Worm (Caenorhabditis elegans) whole organism, L4 larva: ENCODE data around the gene pges-2.

Experiments used
- D1046.2 ChIP-seq: fragments of 200-800 bp; sonication (Bioruptor generic); IDR thresholded peaks from 2 replicates; pipeline ENCODE4 v1.3.6; 2022; ENCODE audit warnings: missing genetic modification characterization, missing compliant biosample characterization
- F49E8.2 ChIP-seq: sonication (generic microtip); optimal IDR thresholded peaks from 2 replicates; lab custom pipeline; 2016; ENCODE audit warnings: missing compliant biosample characterization, mild to moderate bottlenecking, missing genetic modification characterization, borderline replicate concordance
- Y5F2A.4 ChIP-seq: fragments of 200-800 bp; sonication (Bioruptor generic); optimal IDR thresholded peaks from 2 replicates; lab custom pipeline; 2018; ENCODE audit warnings: mild to moderate bottlenecking, missing genetic modification characterization, missing compliant biosample characterization
- aha-1 ChIP-seq: fragments of 150-350 bp; peaks from one replicate; lab custom pipeline; 2014; ENCODE audit warnings: missing biosample characterization, missing genetic modification characterization
- ama-1 ChIP-seq: fragments of 150-350 bp; optimal IDR thresholded peaks from 2 replicates; lab custom pipeline; 2014; ENCODE audit warnings: inconsistent platforms, mixed read lengths
- ceh-20 ChIP-seq: fragments of 200-800 bp; sonication (Bioruptor generic); IDR thresholded peaks from 2 replicates; pipeline ENCODE4 v1.3.6; 2022; ENCODE audit warnings: missing genetic modification reagents, missing genetic modification characterization, missing compliant biosample characterization
- cey-2 ChIP-seq: sonication (generic microtip); optimal IDR thresholded peaks from 3 replicates; lab custom pipeline; 2017; ENCODE audit warnings: missing genetic modification characterization, mild to moderate bottlenecking, missing compliant biosample characterization, antibody characterized with exemption, borderline replicate concordance; ENCODE audit not compliant: insufficient read depth
- ctbp-1 ChIP-seq: fragments of 200-800 bp; sonication (Bioruptor generic); IDR thresholded peaks from 2 replicates; pipeline ENCODE4 v1.3.6; 2022; ENCODE audit warnings: missing genetic modification reagents, missing genetic modification characterization, missing compliant biosample characterization
- daf-16 ChIP-seq, 3 experiments: sonication (generic microtip); optimal IDR thresholded peaks; 2 replicates each; lab custom pipeline; 2016 to 2017; ENCODE audit warnings: missing genetic modification characterization in 3 of 3, missing genetic modification reagents in 3 of 3, mild to moderate bottlenecking in 2 of 3, missing compliant biosample characterization in 2 of 3, missing biosample characterization in 1 of 3, moderate library complexity in 1 of 3
- dmd-6 ChIP-seq: fragments of 200-800 bp; sonication (Bioruptor generic); IDR thresholded peaks from 2 replicates; pipeline ENCODE4 v1.3.6; 2022; ENCODE audit warnings: missing genetic modification reagents, missing genetic modification characterization, missing compliant biosample characterization
- dve-1 ChIP-seq: sonication (generic microtip); optimal IDR thresholded peaks from 2 replicates; lab custom pipeline; 2017; ENCODE audit warnings: antibody characterized with exemption, mild to moderate bottlenecking, missing genetic modification characterization, missing compliant biosample characterization; ENCODE audit not compliant: insufficient read depth
- egl-43 ChIP-seq: fragments of 200-800 bp; sonication (Bioruptor generic); IDR thresholded peaks from 2 replicates; pipeline ENCODE4 v1.3.6; 2022; ENCODE audit warnings: missing genetic modification reagents, missing genetic modification characterization, missing compliant biosample characterization
- fkh-10 ChIP-seq: fragments of 150-350 bp; optimal IDR thresholded peaks from 2 replicates; lab custom pipeline; 2014; ENCODE audit warnings: missing biosample characterization, missing genetic modification reagents, missing genetic modification characterization
- gei-8 ChIP-seq: fragments of 200-800 bp; sonication (Bioruptor generic); optimal IDR thresholded peaks from 2 replicates; lab custom pipeline; 2018; ENCODE audit warnings: mild to moderate bottlenecking, missing genetic modification characterization, missing compliant biosample characterization
- hif-1 ChIP-seq, 2 experiments: sonication (generic microtip); optimal IDR thresholded peaks; 2 replicates each; lab custom pipeline; 2016 to 2017; ENCODE audit warnings: missing compliant biosample characterization in 2 of 2, missing genetic modification characterization in 2 of 2, missing genetic modification reagents in 2 of 2, missing genotype in 2 of 2, mild to moderate bottlenecking in 1 of 2
- hlh-11 ChIP-seq: fragments of 200-800 bp; sonication (Bioruptor generic); optimal IDR thresholded peaks from 2 replicates; lab custom pipeline; 2018; ENCODE audit warnings: mild to moderate bottlenecking, missing genetic modification characterization, missing compliant biosample characterization
- hlh-30 ChIP-seq: sonication (generic microtip); optimal IDR thresholded peaks from 2 replicates; lab custom pipeline; 2017; ENCODE audit warnings: antibody characterized with exemption, mild to moderate bottlenecking, missing genetic modification characterization, missing compliant biosample characterization; ENCODE audit not compliant: insufficient read depth
- hmg-1.1 ChIP-seq: fragments of 200-800 bp; sonication (Bioruptor generic); IDR thresholded peaks from 2 replicates; pipeline ENCODE4 v1.3.6; 2022; ENCODE audit warnings: missing genetic modification reagents, missing genetic modification characterization, missing compliant biosample characterization
- lim-7 ChIP-seq: fragments of 200-800 bp; sonication (Bioruptor generic); IDR thresholded peaks from 2 replicates; pipeline ENCODE4 v1.3.6; 2022; ENCODE audit warnings: missing genetic modification characterization, missing compliant biosample characterization
- lin-1 ChIP-seq: fragments of 200-800 bp; sonication (Bioruptor generic); IDR thresholded peaks from 2 replicates; pipeline ENCODE4 v1.3.6; 2022; ENCODE audit warnings: missing genetic modification reagents, missing genetic modification characterization, missing compliant biosample characterization
- lin-13 ChIP-seq: fragments of 150-350 bp; optimal IDR thresholded peaks from 2 replicates; lab custom pipeline; 2014; ENCODE audit warnings: missing biosample characterization, missing genetic modification reagents, missing genetic modification characterization
- lir-3 ChIP-seq: sonication (generic microtip); optimal IDR thresholded peaks from 2 replicates; lab custom pipeline; 2016; ENCODE audit warnings: mild to moderate bottlenecking, missing genetic modification characterization, missing compliant biosample characterization
- lsy-2 ChIP-seq, 2 experiments: fragments of 150-350 bp in 1 of 2; sonication (generic microtip) in 1 of 2; optimal IDR thresholded peaks; 2 replicates each; lab custom pipeline; 2014 to 2017; ENCODE audit warnings: missing biosample characterization in 2 of 2, missing genetic modification characterization in 2 of 2
- mdl-1 ChIP-seq, 2 experiments: fragments of 150-350 bp in 1 of 2; sonication (generic microtip) in 1 of 2; optimal IDR thresholded peaks; 2 replicates each; lab custom pipeline; 2014 to 2017; ENCODE audit warnings: missing biosample characterization in 2 of 2, missing genetic modification characterization in 2 of 2
- mep-1 ChIP-seq: fragments of 150-350 bp; sonication (generic microtip); optimal IDR thresholded peaks from 3 replicates; lab custom pipeline; 2014; ENCODE audit warnings: missing biosample characterization, missing genetic modification characterization
- mes-2 ChIP-seq: sonication (generic microtip); optimal IDR thresholded peaks from 2 replicates; lab custom pipeline; 2016; ENCODE audit warnings: missing genotype, mild to moderate bottlenecking, missing genetic modification characterization, missing compliant biosample characterization; ENCODE audit not compliant: poor library complexity, severe bottlenecking
- mxl-3 ChIP-seq: fragments of 200-800 bp; sonication (Bioruptor generic); optimal IDR thresholded peaks from 2 replicates; lab custom pipeline; 2018; ENCODE audit warnings: mild to moderate bottlenecking, missing genetic modification characterization, missing compliant biosample characterization
- nhr-11 ChIP-seq: fragments of 150-350 bp; optimal IDR thresholded peaks from 2 replicates; lab custom pipeline; 2014; ENCODE audit warnings: missing biosample characterization, missing genetic modification characterization
- nhr-237 ChIP-seq: sonication (generic microtip); optimal IDR thresholded peaks from 2 replicates; lab custom pipeline; 2017; ENCODE audit warnings: missing biosample characterization, missing genetic modification characterization
- nhr-28 ChIP-seq: fragments of 150-350 bp; optimal IDR thresholded peaks from 2 replicates; lab custom pipeline; 2014; ENCODE audit warnings: missing biosample characterization, missing genetic modification characterization
- nhr-77 ChIP-seq: fragments of 150-350 bp; optimal IDR thresholded peaks from 2 replicates; lab custom pipeline; 2014; ENCODE audit warnings: missing biosample characterization, missing genetic modification characterization
- pha-4 ChIP-seq, 2 experiments: fragments of 150-350 bp in 1 of 2; fragments of 200-800 bp in 1 of 2; sonication (Bioruptor generic) in 1 of 2; IDR thresholded peaks in 1 of 2; optimal IDR thresholded peaks in 1 of 2; 2 replicates each; pipeline versions ENCODE4 v1.3.6 to Lab custom; 2014 to 2022; ENCODE audit warnings: missing genetic modification characterization in 2 of 2, missing genetic modification reagents in 2 of 2, missing biosample characterization in 1 of 2, missing compliant biosample characterization in 1 of 2
- php-3 ChIP-seq: fragments of 200-800 bp; sonication (Bioruptor generic); IDR thresholded peaks from 2 replicates; pipeline ENCODE4 v1.3.6; 2022; ENCODE audit warnings: missing genetic modification reagents, missing genetic modification characterization, missing compliant biosample characterization
- pqm-1 ChIP-seq: sonication (generic microtip); optimal IDR thresholded peaks from 2 replicates; lab custom pipeline; 2017; ENCODE audit warnings: missing biosample characterization, missing genetic modification characterization
- rbr-2 ChIP-seq: sonication (generic microtip); optimal IDR thresholded peaks from 2 replicates; lab custom pipeline; 2016; ENCODE audit warnings: missing genotype, missing genetic modification characterization, missing compliant biosample characterization
- saeg-2 ChIP-seq: fragments of 200-800 bp; sonication (Bioruptor generic); IDR thresholded peaks from 2 replicates; pipeline ENCODE4 v1.3.6; 2022; ENCODE audit warnings: missing genetic modification reagents, missing genetic modification characterization, missing compliant biosample characterization
- skn-1 ChIP-seq: fragments of 150-350 bp; optimal IDR thresholded peaks from 2 replicates; lab custom pipeline; 2014; ENCODE audit warnings: missing biosample characterization, missing genetic modification characterization
- snpc-1.2 ChIP-seq: fragments of 200-800 bp; sonication (Bioruptor generic); IDR thresholded peaks from 2 replicates; pipeline ENCODE4 v1.3.6; 2022; ENCODE audit warnings: missing genetic modification reagents, missing genetic modification characterization, missing compliant biosample characterization
- snpc-4 ChIP-seq: fragments of 150-350 bp; optimal IDR thresholded peaks from 2 replicates; lab custom pipeline; 2014; ENCODE audit warnings: missing biosample characterization, missing genetic modification characterization
- zip-11 ChIP-seq: fragments of 200-800 bp; sonication (Bioruptor generic); IDR thresholded peaks from 2 replicates; pipeline ENCODE4 v1.3.6; 2022; ENCODE audit warnings: missing genetic modification characterization, missing compliant biosample characterization
- ztf-11 ChIP-seq: fragments of 150-350 bp; optimal IDR thresholded peaks from 2 replicates; lab custom pipeline; 2014; ENCODE audit warnings: missing biosample characterization, missing genetic modification characterization

Gene pges-2

DNA sequence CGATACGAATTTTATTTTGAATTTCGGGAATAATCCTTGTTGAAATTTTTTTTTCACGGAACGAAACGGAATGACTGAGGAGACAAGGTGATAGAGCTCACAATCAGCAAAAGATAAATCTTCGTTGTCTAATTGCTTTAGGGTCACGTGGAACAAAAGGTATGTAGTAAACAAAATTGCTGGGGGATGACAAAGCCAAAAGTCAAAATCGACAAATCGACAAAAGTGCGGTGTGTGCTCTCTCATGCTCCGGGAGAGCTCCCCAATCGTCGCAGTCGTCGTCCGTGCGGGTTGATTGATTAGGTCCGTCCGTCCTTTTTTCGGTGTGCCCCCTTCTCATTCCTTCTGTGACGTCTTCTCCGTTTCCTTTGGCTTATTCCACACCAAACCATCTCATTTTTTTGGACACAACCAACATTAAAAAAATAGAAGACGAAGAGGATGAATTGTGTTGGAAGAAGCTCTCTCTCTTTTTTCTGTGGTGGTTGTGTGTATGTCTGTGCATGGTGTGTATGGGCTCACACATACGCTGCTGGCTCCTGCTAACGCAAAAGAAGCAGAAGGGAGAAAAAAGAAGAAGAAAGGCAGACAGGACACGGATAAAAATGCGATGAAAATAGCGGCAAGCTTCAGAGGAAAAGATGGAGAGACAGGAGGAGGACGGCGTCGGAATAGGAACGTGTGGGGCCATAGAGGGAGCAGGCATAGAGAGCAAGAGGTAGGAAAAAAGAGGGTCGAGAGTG, 25.8 kb downstream of the pges-2 start (continued):
- TF ChIP-seq hmg-1.1 (GFP tag; lab: Robert Waterston, UW): peak; percentile 36; the same call in 1 of the 2 replicates
- peak; percentile 7; the same call in 1 of the 2 replicates for TF ChIP-seq pha-4 (GFP tag; IDR thresholded peaks at IDR 0.05; lab: Robert Waterston, UW)
- TF ChIP-seq pha-4 (tag; optimal IDR thresholded peaks at IDR 0.05; lab: Kevin White, UChicago): no peak
- no peak for TF ChIP-seq ztf-11 (tag; lab: Kevin White, UChicago)

DNA sequence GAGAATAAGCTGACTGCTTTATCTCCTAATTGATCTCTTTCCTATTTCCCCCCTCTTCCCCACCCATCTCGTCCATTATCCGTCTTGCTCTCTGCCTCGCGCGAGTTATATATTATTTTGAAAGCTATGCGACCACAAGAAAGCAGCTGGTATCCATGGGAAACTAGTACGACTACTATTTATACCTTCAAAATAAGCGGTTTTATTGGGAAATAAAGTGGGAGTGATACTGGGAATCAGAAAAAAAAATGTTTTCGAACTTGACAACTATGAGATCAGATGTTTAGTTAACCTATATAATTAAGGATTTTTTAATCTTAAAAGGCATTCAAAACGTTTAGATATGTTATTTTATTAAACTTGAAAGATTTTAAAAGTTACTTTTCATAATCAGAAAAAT, 27.9 kb downstream of the pges-2 start:
- no peak for TF ChIP-seq php-3
- TF ChIP-seq nhr-11 (tag; lab: Kevin White, UChicago): peak; percentile 9

DNA sequence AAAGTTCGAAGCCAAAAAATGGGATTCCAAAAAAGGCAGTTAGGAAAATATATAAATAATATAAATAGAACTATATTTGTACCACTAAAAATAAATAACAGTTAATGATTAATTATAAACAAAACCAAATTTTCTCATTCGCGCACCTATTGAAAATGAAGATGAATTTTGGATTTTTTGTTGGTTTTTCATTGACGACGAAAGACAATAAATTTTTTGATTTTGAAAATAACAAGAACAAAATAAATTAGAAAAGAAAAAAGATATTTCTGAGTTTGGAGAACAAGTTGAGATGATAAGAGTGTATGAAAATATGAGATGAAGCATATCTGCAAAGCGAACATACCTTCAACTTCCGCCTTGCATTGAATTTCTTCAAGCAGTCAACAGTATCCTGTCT, 30.3 kb downstream of the pges-2 start:
- TF ChIP-seq aha-1 (tag; lab: Kevin White, UChicago) (peak; percentile 92), gei-8 (no peak)
- TF ChIP-seq, all 104 proteins: peak for 1

DNA sequence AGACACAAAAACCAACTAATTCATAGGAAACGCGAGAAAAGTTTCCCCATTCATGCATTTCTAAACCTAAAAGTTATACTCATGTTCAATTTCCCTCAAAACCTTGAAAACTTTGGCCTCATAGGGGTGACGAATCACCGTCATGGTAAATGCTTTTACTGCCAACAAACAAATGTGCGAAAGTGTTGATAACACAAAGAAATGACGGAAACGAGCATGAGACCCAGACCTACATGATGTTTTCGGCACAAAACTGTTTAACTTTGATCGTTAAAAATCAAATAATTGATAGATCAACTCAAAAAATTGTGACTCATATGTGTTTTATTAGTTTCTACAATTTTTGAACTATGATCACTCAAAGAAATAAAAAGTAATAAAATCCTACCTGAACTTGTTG, 35.7 kb downstream of the pges-2 start:
- TF ChIP-seq lin-13 (GFP tag; lab: Kevin White, UChicago) (no peak), mep-1 (tag; lab: Kevin White, UChicago) (no peak), fkh-10 (no peak), nhr-77 (tag; lab: Kevin White, UChicago) (peak; percentile 78), lsy-2 (tag; optimal IDR thresholded peaks at IDR 0.05; lab: Kevin White, UChicago) (peak in 1 of 2 experiments; percentile 23), nhr-28 (peak; percentile 69), hlh-30 (peak; percentile 26), mes-2 (tag; lab: Kevin White, UChicago) (peak; percentile 16), snpc-1.2 (GFP tag; lab: Robert Waterston, UW) (no peak), lir-3 (no peak), ceh-20 (GFP tag; lab: Robert Waterston, UW) (peak; percentile 21; the same call in 1 of the 2 replicates), lin-1 (GFP tag; lab: Robert Waterston, UW) (peak; percentile 72; the same call in 1 of the 2 replicates), lim-7 (GFP tag; lab: Robert Waterston, UW) (no peak), dve-1 (tag; lab: Kevin White, UChicago) (peak; percentile 70), gei-8 (no peak), dmd-6 (peak; percentile 75), mdl-1 (tag; optimal IDR thresholded peaks at IDR 0.05; lab: Kevin White, UChicago) (no peak), Y5F2A.4 (GFP tag; lab: Kevin White, UChicago) (no peak), pha-4 (GFP tag; IDR thresholded peaks at IDR 0.05; lab: Robert Waterston, UW) (0 out of 2 replicates have a peak, but pooled peaks have one; percentile 9), pha-4 (tag; optimal IDR thresholded peaks at IDR 0.05; lab: Kevin White, UChicago) (no peak), snpc-4 (tag; lab: Kevin White, UChicago) (no peak), F49E8.2 (tag; lab: Kevin White, UChicago) (no peak), mxl-3 (peak; percentile 18), php-3 (peak; percentile 81), daf-16 (GFP tag; optimal IDR thresholded peaks at IDR 0.05; lab: Kevin White, UChicago) (no peak), daf-16 (tag; optimal IDR thresholded peaks at IDR 0.05; lab: Kevin White, UChicago) (peak; percentile 85), skn-1 (tag; lab: Kevin White, UChicago) (no peak), hlh-11 (tag; lab: Kevin White, UChicago) (peak; percentile 78), pqm-1 (tag; lab: Kevin White, UChicago) (peak; percentile 18)

DNA sequence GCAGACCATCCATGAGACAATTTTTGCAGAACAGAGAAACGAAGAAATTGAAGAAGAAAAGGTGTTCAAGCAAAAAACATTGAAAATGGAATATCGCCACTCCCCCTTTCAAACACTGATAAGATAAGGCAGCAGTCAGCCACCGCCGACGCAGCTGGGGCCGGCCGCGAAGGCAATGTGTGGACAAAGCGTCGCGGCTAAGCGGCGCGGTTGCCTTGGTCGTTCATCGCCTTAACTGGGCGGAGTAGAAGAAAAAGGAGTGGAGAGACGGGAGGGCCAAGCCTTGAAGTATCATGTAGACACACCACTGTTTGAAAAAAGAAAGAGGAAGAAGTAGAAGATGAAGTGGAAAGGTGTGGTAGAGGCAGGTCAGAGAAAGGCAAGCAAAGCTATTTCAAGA, 36.6 kb downstream of the pges-2 start:
- TF ChIP-seq hif-1 (tag; optimal IDR thresholded peaks at IDR 0.05; lab: Kevin White, UChicago) (no peak), ama-1 (lab: Kevin White, UChicago) (peak; percentile 4), ctbp-1 (0 out of 2 replicates have a peak, but pooled peaks have one; percentile 14), pqm-1 (tag; lab: Kevin White, UChicago) (peak; percentile 55), D1046.2 (0 out of 2 replicates have a peak, but pooled peaks have one; percentile 50), mep-1 (tag; lab: Kevin White, UChicago) (peak; percentile 23), aha-1 (tag; lab: Kevin White, UChicago) (peak; percentile 72), egl-43 (GFP tag; lab: Robert Waterston, UW) (peak; percentile 37; the same call in 1 of the 2 replicates), zip-11 (GFP tag; lab: Robert Waterston, UW) (no peak), lin-1 (GFP tag; lab: Robert Waterston, UW) (peak; percentile 41; the same call in 1 of the 2 replicates), cey-2 (tag; lab: Kevin White, UChicago) (no peak), nhr-237 (tag; lab: Kevin White, UChicago) (no peak), saeg-2 (GFP tag; lab: Robert Waterston, UW) (0 out of 2 replicates have a peak, but pooled peaks have one; percentile 23), rbr-2 (tag; lab: Kevin White, UChicago) (peak; percentile 15)
